Worm (Caenorhabditis elegans): ENCODE measurements around the gene F19B10.4.

ce11 chrII:3616615-3617014 is 43.3 kb upstream of the F19B10.4 start:
- no peak for TF ChIP-seq nhr-90 (tag; optimal IDR thresholded peaks at IDR 0.05; ENCODE audit: poor library complexity)
- no peak for TF ChIP-seq lin-35 (GFP tag; optimal IDR thresholded peaks at IDR 0.05)
- TF ChIP-seq jun-1 (tag; optimal IDR thresholded peaks at IDR 0.05) = no peak
- no peak for TF ChIP-seq nhr-77 (tag; optimal IDR thresholded peaks at IDR 0.05)
- TF ChIP-seq nhr-11 (tag; optimal IDR thresholded peaks at IDR 0.05) = no peak
- no peak for TF ChIP-seq elt-3 (tag; optimal IDR thresholded peaks at IDR 0.05)
- no peak for TF ChIP-seq lir-3 (tag; optimal IDR thresholded peaks at IDR 0.05; ENCODE audit: poor library complexity)
- no peak for TF ChIP-seq ztf-11 (tag; optimal IDR thresholded peaks at IDR 0.05)
- TF ChIP-seq fos-1 (tag; optimal IDR thresholded peaks at IDR 0.05) = no peak
- TF ChIP-seq snu-23 (GFP tag; optimal IDR thresholded peaks at IDR 0.05) = no peak
- no peak for TF ChIP-seq efl-3 (GFP tag; optimal IDR thresholded peaks at IDR 0.05)
- TF ChIP-seq nhr-76 (tag; optimal IDR thresholded peaks at IDR 0.05) = no peak
